Worm (Caenorhabditis elegans) whole organism, young adult: Measurements from ENCODE around the gene spex-3.
A peak's percentile ranks its signal among the peaks of the same experiment; 100 is the strongest.

Source experiments
- B0336.3 ChIP-seq: fragments of 200-800 bp; sonication (Bioruptor generic); IDR thresholded peaks from 2 replicates; pipeline ENCODE4 v1.3.6; 2022; ENCODE audit warnings: missing genetic modification characterization, missing compliant biosample characterization
- F22D6.2 ChIP-seq: sonication (generic microtip); optimal IDR thresholded peaks from 2 replicates; lab custom pipeline; 2016; ENCODE audit warnings: mild to moderate bottlenecking, missing genetic modification characterization, missing compliant biosample characterization
- F23B12.7 ChIP-seq: sonication (generic microtip); optimal IDR thresholded peaks from 2 replicates; lab custom pipeline; 2017; ENCODE audit warnings: missing genetic modification characterization, mild to moderate bottlenecking, missing compliant biosample characterization, antibody characterized with exemption, moderate library complexity; ENCODE audit not compliant: insufficient read depth
- F49E8.2 ChIP-seq: sonication (generic microtip); optimal IDR thresholded peaks from 3 replicates; lab custom pipeline; 2017; ENCODE audit warnings: missing genetic modification characterization, mild to moderate bottlenecking, missing compliant biosample characterization, antibody characterized with exemption, moderate library complexity; ENCODE audit not compliant: insufficient read depth
- K11D2.4 ChIP-seq: fragments of 200-800 bp; sonication (Bioruptor generic); IDR thresholded peaks from 2 replicates; pipeline ENCODE4 v1.3.6; 2022; ENCODE audit warnings: missing genetic modification reagents, missing genetic modification characterization, missing compliant biosample characterization
- K12H6.12 ChIP-seq: fragments of 200-800 bp; sonication (Bioruptor generic); optimal IDR thresholded peaks from 2 replicates; lab custom pipeline; 2018; ENCODE audit warnings: mild to moderate bottlenecking, missing genetic modification characterization, missing compliant biosample characterization
- Y79H2A.3 ChIP-seq: fragments of 200-800 bp; sonication (Bioruptor generic); conservative IDR thresholded peaks from 2 replicates; pipeline ENCODE4 v1.3.6; 2022; ENCODE audit warnings: missing genetic modification reagents, missing genetic modification characterization, missing compliant biosample characterization
- Y95B8A.8 ChIP-seq: fragments of 200-800 bp; sonication (Bioruptor generic); IDR thresholded peaks from 2 replicates; pipeline ENCODE4 v1.3.6; 2022; ENCODE audit warnings: missing genetic modification reagents, missing genetic modification characterization, missing compliant biosample characterization
- ama-1 ChIP-seq, 3 experiments: fragments of 150-350 bp in 1 of 3; sonication (generic microtip) in 2 of 3; optimal IDR thresholded peaks; 2 replicates each; lab custom pipeline; 2014 to 2018; ENCODE audit warnings: missing biosample characterization in 2 of 3, missing genetic modification characterization in 2 of 3, missing genetic modification reagents in 2 of 3
- atf-7 ChIP-seq: sonication (generic microtip); optimal IDR thresholded peaks from 2 replicates; lab custom pipeline; 2017; ENCODE audit warnings: mild to moderate bottlenecking, missing genetic modification characterization, missing compliant biosample characterization
- athp-1 ChIP-seq: sonication (generic microtip); optimal IDR thresholded peaks from 2 replicates; lab custom pipeline; 2017; ENCODE audit warnings: mild to moderate bottlenecking, missing genetic modification characterization, missing compliant biosample characterization
- attf-5 ChIP-seq: fragments of 200-800 bp; sonication (Bioruptor generic); optimal IDR thresholded peaks from 2 replicates; lab custom pipeline; 2018; ENCODE audit warnings: mild to moderate bottlenecking, missing genetic modification characterization, missing compliant biosample characterization
- attf-6 ChIP-seq: fragments of 200-800 bp; sonication (Bioruptor generic); IDR thresholded peaks from 2 replicates; pipeline ENCODE4 v1.3.6; 2022; ENCODE audit warnings: missing genetic modification reagents, missing genetic modification characterization, missing compliant biosample characterization
- bed-2 ChIP-seq: fragments of 200-800 bp; sonication (Bioruptor generic); IDR thresholded peaks from 2 replicates; pipeline ENCODE4 v1.3.6; 2022; ENCODE audit warnings: missing genetic modification reagents, missing genetic modification characterization, missing compliant biosample characterization
- ccch-3 ChIP-seq: fragments of 200-800 bp; sonication (Bioruptor generic); optimal IDR thresholded peaks from 2 replicates; lab custom pipeline; 2018; ENCODE audit warnings: mild to moderate bottlenecking, missing genetic modification characterization, missing compliant biosample characterization
- cebp-2 ChIP-seq: fragments of 200-800 bp; sonication (Bioruptor generic); IDR thresholded peaks from 2 replicates; pipeline ENCODE4 v1.3.6; 2022; ENCODE audit warnings: missing genetic modification characterization, missing compliant biosample characterization
- ceh-100 ChIP-seq: fragments of 200-800 bp; sonication (Bioruptor generic); IDR thresholded peaks from 2 replicates; pipeline ENCODE4 v1.3.6; 2022; ENCODE audit warnings: missing genetic modification reagents, missing genetic modification characterization, missing compliant biosample characterization
- chd-7 ChIP-seq: sonication (generic microtip); optimal IDR thresholded peaks from 2 replicates; lab custom pipeline; 2016; ENCODE audit warnings: mild to moderate bottlenecking, missing genetic modification characterization, moderate library complexity, missing compliant biosample characterization
- dpl-1 ChIP-seq: fragments of 150-350 bp; optimal IDR thresholded peaks from 2 replicates; lab custom pipeline; 2014; ENCODE audit warnings: missing biosample characterization, missing genetic modification reagents, missing genetic modification characterization
- egrh-3 ChIP-seq: fragments of 200-800 bp; sonication (Bioruptor generic); IDR thresholded peaks from 2 replicates; pipeline ENCODE4 v1.3.6; 2022; ENCODE audit warnings: missing genetic modification reagents, missing genetic modification characterization, missing compliant biosample characterization
- fkh-3 ChIP-seq: sonication (generic microtip); optimal IDR thresholded peaks from 2 replicates; lab custom pipeline; 2016; ENCODE audit warnings: mild to moderate bottlenecking, missing genetic modification characterization, missing compliant biosample characterization
- gei-17 ChIP-seq: fragments of 200-800 bp; sonication (Bioruptor generic); optimal IDR thresholded peaks from 2 replicates; lab custom pipeline; 2018; ENCODE audit warnings: mild to moderate bottlenecking, missing genetic modification characterization, missing compliant biosample characterization
- him-1 ChIP-seq: sonication (generic microtip); optimal IDR thresholded peaks from 2 replicates; lab custom pipeline; 2016; ENCODE audit warnings: missing genotype, missing genetic modification reagents, missing genetic modification characterization, missing compliant biosample characterization
- hlh-12 ChIP-seq: sonication (generic microtip); optimal IDR thresholded peaks from 2 replicates; lab custom pipeline; 2016; ENCODE audit warnings: missing genetic modification characterization, missing compliant biosample characterization
- hmg-1.2 ChIP-seq: fragments of 200-800 bp; sonication (Bioruptor generic); IDR thresholded peaks from 2 replicates; pipeline ENCODE4 v1.3.6; 2022; ENCODE audit warnings: missing genetic modification reagents, missing genetic modification characterization, missing compliant biosample characterization
- hrde-1 ChIP-seq: sonication (generic microtip); optimal IDR thresholded peaks from 2 replicates; lab custom pipeline; 2016; ENCODE audit warnings: missing genetic modification characterization, mild to moderate bottlenecking, missing compliant biosample characterization, moderate library complexity, missing genotype, missing genetic modification reagents, borderline replicate concordance
- let-607 ChIP-seq, 2 experiments: fragments of 200-800 bp in 1 of 2; sonication (Bioruptor generic) in 1 of 2; sonication (generic microtip) in 1 of 2; optimal IDR thresholded peaks; 2 replicates each; lab custom pipeline; 2016 to 2018; ENCODE audit warnings: mild to moderate bottlenecking in 2 of 2, missing compliant biosample characterization in 2 of 2, missing genetic modification characterization in 2 of 2, moderate library complexity in 2 of 2, missing genotype in 1 of 2
- lin-54 ChIP-seq: fragments of 200-800 bp; sonication (Bioruptor generic); optimal IDR thresholded peaks from 2 replicates; lab custom pipeline; 2018; ENCODE audit warnings: mild to moderate bottlenecking, missing genetic modification characterization, missing compliant biosample characterization
- lsy-27 ChIP-seq: sonication (generic microtip); optimal IDR thresholded peaks from 2 replicates; lab custom pipeline; 2017; ENCODE audit warnings: missing genetic modification characterization, mild to moderate bottlenecking, missing compliant biosample characterization, antibody characterized with exemption, missing genotype, borderline replicate concordance; ENCODE audit not compliant: insufficient read depth
- madf-10 ChIP-seq: sonication (generic microtip); optimal IDR thresholded peaks from 2 replicates; lab custom pipeline; 2016; ENCODE audit warnings: mild to moderate bottlenecking, missing genetic modification characterization, missing compliant biosample characterization
- mcd-1 ChIP-seq: fragments of 200-800 bp; sonication (Bioruptor generic); IDR thresholded peaks from 2 replicates; pipeline ENCODE4 v1.3.6; 2022; ENCODE audit warnings: missing genetic modification reagents, missing genetic modification characterization, missing compliant biosample characterization
- mel-28 ChIP-seq: sonication (generic microtip); optimal IDR thresholded peaks from 2 replicates; lab custom pipeline; 2016; ENCODE audit warnings: borderline replicate concordance, mild to moderate bottlenecking, missing genetic modification characterization, missing compliant biosample characterization
- mes-4 ChIP-seq: sonication (generic microtip); optimal IDR thresholded peaks from 2 replicates; lab custom pipeline; 2016; ENCODE audit warnings: missing genotype, missing genetic modification characterization, missing compliant biosample characterization
- nfyb-1 ChIP-seq: fragments of 200-800 bp; sonication (Bioruptor generic); IDR thresholded peaks from 2 replicates; pipeline ENCODE4 v1.3.6; 2022; ENCODE audit warnings: missing genetic modification reagents, missing genetic modification characterization, missing compliant biosample characterization
- nhr-80 ChIP-seq: sonication (generic microtip); optimal IDR thresholded peaks from 2 replicates; lab custom pipeline; 2016; ENCODE audit warnings: missing genetic modification characterization, missing compliant biosample characterization
- rec-8 ChIP-seq, 2 experiments: sonication (generic microtip); optimal IDR thresholded peaks; 2 replicates each; lab custom pipeline; 2016; ENCODE audit warnings: mild to moderate bottlenecking in 2 of 2, missing genetic modification characterization in 2 of 2, missing genetic modification reagents in 2 of 2, missing genotype in 2 of 2, missing biosample characterization in 1 of 2, missing compliant biosample characterization in 1 of 2, moderate library complexity in 1 of 2
- repo-1 ChIP-seq: sonication (generic microtip); optimal IDR thresholded peaks from 2 replicates; lab custom pipeline; 2017; ENCODE audit warnings: mild to moderate bottlenecking, missing genetic modification characterization, missing compliant biosample characterization
- rpc-1 ChIP-seq, 2 experiments: fragments of 150-350 bp in 1 of 2; sonication (generic microtip) in 1 of 2; optimal IDR thresholded peaks; 2 replicates each; lab custom pipeline; 2014 to 2018; ENCODE audit warnings: missing biosample characterization in 1 of 2, missing genetic modification characterization in 1 of 2, missing genetic modification reagents in 1 of 2, missing genotype in 1 of 2
- snpc-1.3 ChIP-seq: sonication (generic microtip); optimal IDR thresholded peaks from 2 replicates; lab custom pipeline; 2017; ENCODE audit warnings: missing genetic modification characterization, mild to moderate bottlenecking, missing compliant biosample characterization, antibody characterized with exemption, moderate library complexity, missing genotype, missing genetic modification reagents; ENCODE audit not compliant: insufficient read depth
- somi-1 ChIP-seq: fragments of 200-800 bp; sonication (Bioruptor generic); optimal IDR thresholded peaks from 2 replicates; lab custom pipeline; 2018; ENCODE audit warnings: mild to moderate bottlenecking, missing genetic modification characterization, missing compliant biosample characterization
- tbp1 ChIP-seq: fragments of 200-800 bp; sonication (Bioruptor generic); optimal IDR thresholded peaks from 2 replicates; lab custom pipeline; 2018; ENCODE audit warnings: mild to moderate bottlenecking, missing genetic modification characterization, missing compliant biosample characterization
- tlf-1 ChIP-seq: fragments of 200-800 bp; sonication (Bioruptor generic); optimal IDR thresholded peaks from 2 replicates; lab custom pipeline; 2018; ENCODE audit warnings: mild to moderate bottlenecking, missing genetic modification characterization, missing compliant biosample characterization
- unc-62 ChIP-seq: fragments of 150-350 bp; optimal IDR thresholded peaks from 2 replicates; lab custom pipeline; 2014; ENCODE audit warnings: missing biosample characterization, missing genetic modification reagents, missing genetic modification characterization
- xnd-1 ChIP-seq: sonication (generic microtip); optimal IDR thresholded peaks from 2 replicates; lab custom pipeline; 2016; ENCODE audit warnings: missing genotype, missing genetic modification reagents, missing genetic modification characterization, missing compliant biosample characterization
- ztf-22 ChIP-seq: fragments of 200-800 bp; sonication (Bioruptor generic); optimal IDR thresholded peaks from 2 replicates; lab custom pipeline; 2018; ENCODE audit warnings: mild to moderate bottlenecking, missing genetic modification characterization, moderate library complexity, missing compliant biosample characterization
- ztf-26 ChIP-seq: sonication (generic microtip); optimal IDR thresholded peaks from 2 replicates; lab custom pipeline; 2017; ENCODE audit warnings: missing genetic modification characterization, missing compliant biosample characterization
- ztf-6 ChIP-seq: fragments of 200-800 bp; sonication (Bioruptor generic); IDR thresholded peaks from 2 replicates; pipeline ENCODE4 v1.3.6; 2022; ENCODE audit warnings: missing genetic modification reagents, missing genetic modification characterization, missing compliant biosample characterization

The spex-3 gene

ce11 chrIII:1680996-1681395, 21.2 kb downstream of the spex-3 start (continued):
- TF ChIP-seq nfyb-1 (peak; percentile 62; the same call in 1 of the 2 replicates), F23B12.7 (no peak), F49E8.2 (tag; lab: Kevin White, UChicago) (no peak), repo-1 (no peak), K11D2.4 (GFP tag; lab: Robert Waterston, UW) (0 out of 2 replicates have a peak, but pooled peaks have one; percentile 13), nhr-80 (tag; lab: Kevin White, UChicago) (peak; percentile 77), mel-28 (tag; lab: Kevin White, UChicago) (no peak), him-1 (tag; lab: Kevin White, UChicago) (no peak), rpc-1 (optimal IDR thresholded peaks at IDR 0.05; lab: Kevin White, UChicago) (no peak), rpc-1 (tag; optimal IDR thresholded peaks at IDR 0.05; lab: Kevin White, UChicago) (no peak), hmg-1.2 (GFP tag; lab: Robert Waterston, UW) (peak; percentile 96), chd-7 (tag; lab: Kevin White, UChicago) (no peak), xnd-1 (tag; lab: Kevin White, UChicago) (no peak), Y95B8A.8 (GFP tag; lab: Robert Waterston, UW) (no peak), tlf-1 (GFP tag; lab: Kevin White, UChicago) (no peak), cebp-2 (GFP tag; lab: Robert Waterston, UW) (0 out of 2 replicates have a peak, but pooled peaks have one; percentile 22), ccch-3 (GFP tag; lab: Kevin White, UChicago) (no peak), madf-10 (tag; lab: Kevin White, UChicago) (peak; percentile 10), tbp1 (peak; percentile 34), egrh-3 (GFP tag; lab: Robert Waterston, UW) (peak; percentile 66), F22D6.2 (no peak), attf-5 (GFP tag; lab: Kevin White, UChicago) (peak; percentile 76), ztf-22 (no peak), ama-1 (optimal IDR thresholded peaks at IDR 0.05; lab: Kevin White, UChicago) (no peak), ama-1 (GFP tag; optimal IDR thresholded peaks at IDR 0.05; lab: Kevin White, UChicago) (no peak), rec-8 (tag; optimal IDR thresholded peaks at IDR 0.05; lab: Kevin White, UChicago) (no peak), ceh-100 (GFP tag; lab: Robert Waterston, UW) (no peak), mcd-1 (0 out of 2 replicates have a peak, but pooled peaks have one; percentile 9), let-607 (tag; optimal IDR thresholded peaks at IDR 0.05; lab: Kevin White, UChicago) (peak in 1 of 2 experiments; percentile 8), somi-1 (GFP tag; lab: Kevin White, UChicago) (peak; percentile 14), dpl-1 (GFP tag; lab: Kevin White, UChicago) (no peak), ztf-6 (GFP tag; lab: Robert Waterston, UW) (no peak), athp-1 (tag; lab: Kevin White, UChicago) (no peak), hlh-12 (tag; lab: Kevin White, UChicago) (no peak), fkh-3 (tag; lab: Kevin White, UChicago) (no peak), K12H6.12 (tag; lab: Kevin White, UChicago) (no peak), attf-6 (no peak), lsy-27 (tag; lab: Kevin White, UChicago) (no peak), ztf-26 (tag; lab: Kevin White, UChicago) (no peak), lin-54 (GFP tag; lab: Kevin White, UChicago) (no peak), snpc-1.3 (tag; lab: Kevin White, UChicago) (no peak), Y79H2A.3 (GFP tag; lab: Robert Waterston, UW) (no peak), B0336.3 (peak; percentile 37; the same call in 1 of the 2 replicates), unc-62 (GFP tag; lab: Kevin White, UChicago) (peak; percentile 32), gei-17 (no peak), atf-7 (tag; lab: Kevin White, UChicago) (peak; percentile 66), mes-4 (tag; lab: Kevin White, UChicago) (no peak), hrde-1 (tag; lab: Kevin White, UChicago) (no peak), bed-2 (GFP tag; lab: Robert Waterston, UW) (no peak)
